Fruit fly (Drosophila melanogaster) whole organism, prepupa: ENCODE measurements around the gene CG7362.
A peak's percentile ranks its signal among the peaks of the same experiment; 100 is the strongest.

ENCODE experiments used
- CG10669 ChIP-seq: fragments of 200-800 bp; sonication (Bioruptor generic); optimal IDR thresholded peaks from 3 replicates; lab custom pipeline; 2018; ENCODE audit warnings: missing biosample characterization, mild to moderate bottlenecking, missing genetic modification characterization, moderate library complexity
- CG11294 ChIP-seq: fragments of 200-800 bp; sonication (Bioruptor generic); IDR thresholded peaks from 2 replicates; pipeline ENCODE4 v1.3.6; 2022; ENCODE audit warnings: missing biosample characterization, missing genetic modification characterization
- CG1621 ChIP-seq: fragments of 200-800 bp; sonication (Bioruptor generic); optimal IDR thresholded peaks from 3 replicates; lab custom pipeline; 2018; ENCODE audit warnings: missing biosample characterization, mild to moderate bottlenecking, missing genetic modification characterization
- CG32006 ChIP-seq: fragments of 200-800 bp; sonication (Bioruptor generic); optimal IDR thresholded peaks from 3 replicates; lab custom pipeline; 2017; ENCODE audit warnings: missing biosample characterization, mild to moderate bottlenecking, missing genetic modification characterization
- CG6854 ChIP-seq: fragments of 200-800 bp; sonication (Bioruptor generic); optimal IDR thresholded peaks from 2 replicates; lab custom pipeline; 2017; ENCODE audit warnings: missing biosample characterization, mild to moderate bottlenecking, missing genetic modification characterization
- CG8119 ChIP-seq: fragments of 200-800 bp; sonication (Bioruptor generic); IDR thresholded peaks from 3 replicates; pipeline ENCODE4 v1.3.6; 2022; ENCODE audit warnings: missing biosample characterization, missing genetic modification characterization
- Ets21C ChIP-seq: fragments of 200-800 bp; sonication (Bioruptor generic); optimal IDR thresholded peaks from 3 replicates; lab custom pipeline; 2016; ENCODE audit warnings: missing biosample characterization, missing genetic modification characterization
- Sox102F ChIP-seq: fragments of 200-800 bp; sonication (Bioruptor generic); optimal IDR thresholded peaks from 2 replicates; lab custom pipeline; 2016; ENCODE audit warnings: missing biosample characterization, mild to moderate bottlenecking, missing genetic modification characterization
- Sox15 ChIP-seq: fragments of 200-800 bp; sonication (Bioruptor generic); optimal IDR thresholded peaks from 3 replicates; lab custom pipeline; 2016; ENCODE audit warnings: missing biosample characterization, missing genetic modification characterization
- eg ChIP-seq: fragments of 200-800 bp; sonication (Bioruptor generic); IDR thresholded peaks from 3 replicates; pipeline ENCODE4 v1.3.6; 2022; ENCODE audit warnings: missing biosample characterization, missing genetic modification characterization
- lz ChIP-seq: fragments of 200-800 bp; sonication (Bioruptor generic); optimal IDR thresholded peaks from 3 replicates; lab custom pipeline; 2016; ENCODE audit warnings: missing biosample characterization, missing genetic modification characterization

dm6 chr3R:14705270-14705669, 49.0 kb downstream of the CG7362 start:
- TF ChIP-seq CG8119 (GFP tag; lab: Robert Waterston, UW), result no peak
- no peak for TF ChIP-seq Ets21C (GFP tag; lab: Kevin White, UChicago)
- TF ChIP-seq Sox102F (GFP tag; lab: Kevin White, UChicago), result no peak
- no peak for TF ChIP-seq CG6854 (GFP tag; lab: Kevin White, UChicago)
- no peak for TF ChIP-seq lz
- no peak for TF ChIP-seq CG10669
- no peak for TF ChIP-seq CG11294 (GFP tag; lab: Robert Waterston, UW)
- TF ChIP-seq Sox15 (GFP tag; lab: Kevin White, UChicago), result no peak
- TF ChIP-seq eg (GFP tag; lab: Robert Waterston, UW), result peak; percentile 32; the same call in 1 of the 3 replicates
- no peak for TF ChIP-seq CG1621 (tag; lab: Kevin White, UChicago)
- no peak for TF ChIP-seq CG32006 (GFP tag; lab: Kevin White, UChicago)
